Worm (Caenorhabditis elegans): Measurements from ENCODE around the gene R193.6.

The R193.6 gene

ce11 chrX:1167234-1167633, 18.6 kb downstream of the R193.6 start:
- TF ChIP-seq pha-4 (GFP tag; IDR thresholded peaks at IDR 0.05) = no peak
- TF ChIP-seq pha-4 (tag; optimal IDR thresholded peaks at IDR 0.05) = no peak
- no peak for TF ChIP-seq lin-13 (GFP tag; optimal IDR thresholded peaks at IDR 0.05)

- no peak for TF ChIP-seq mdt-29 (GFP tag; IDR thresholded peaks at IDR 0.05)
- TF ChIP-seq unc-62 (GFP tag; optimal IDR thresholded peaks at IDR 0.05 in 1 of 2) = peak in 1 of 2 experiments; percentile 97
- no peak for TF ChIP-seq unc-62 (tag; optimal IDR thresholded peaks at IDR 0.05)
These were observed 23.0 kb downstream of the R193.6 start for ce11 chrX:1171617-1172016.

DNA sequence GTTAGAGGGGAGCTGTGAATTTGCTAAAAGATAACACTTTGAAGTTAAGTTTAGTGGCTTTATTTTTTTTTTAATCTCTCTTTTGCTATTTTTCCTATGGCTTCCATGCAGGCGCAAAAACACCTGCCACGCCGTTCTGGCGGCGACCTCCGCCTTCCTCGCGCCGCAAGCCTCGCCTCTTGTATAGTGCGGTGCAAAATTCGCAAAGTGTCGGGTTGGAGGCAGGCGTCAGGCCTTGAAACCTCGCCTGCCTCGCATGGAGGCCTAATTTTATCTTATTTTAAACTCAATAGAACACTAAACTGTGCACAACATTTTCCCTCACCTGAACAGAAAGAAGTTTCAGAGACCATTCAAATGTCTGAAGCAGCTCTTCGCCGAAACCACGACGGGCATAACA, 23.4 kb downstream of the R193.6 start:
- TF ChIP-seq mes-2 (tag; optimal IDR thresholded peaks at IDR 0.05; ENCODE audit: poor library complexity, severe bottlenecking) = no peak
- no peak for TF ChIP-seq ceh-20 (GFP tag; IDR thresholded peaks at IDR 0.05)
- TF ChIP-seq nhr-111 (GFP tag; optimal IDR thresholded peaks at IDR 0.05) = no peak
- no peak for TF ChIP-seq unc-62 (GFP tag; optimal IDR thresholded peaks at IDR 0.05 in 1 of 2)
- TF ChIP-seq unc-62 (tag; optimal IDR thresholded peaks at IDR 0.05) = no peak
- TF ChIP-seq pqm-1 (tag; optimal IDR thresholded peaks at IDR 0.05) = no peak
- peak; percentile 72 for TF ChIP-seq set-16 (GFP tag; IDR thresholded peaks at IDR 0.05)

- TF ChIP-seq aha-1 (tag) (peak; percentile 67), F26F4.8 (GFP tag; conservative IDR thresholded peaks at IDR 0.05) (no peak), zfp-2 (tag; optimal IDR thresholded peaks at IDR 0.05) (no peak), lin-38 (GFP tag; IDR thresholded peaks at IDR 0.05) (no peak)
These were observed 31.4 kb downstream of the R193.6 start, which contains the start of gene hot-8 for ce11 chrX:1179984-1180383. TSS of gene hot-8 (plus strand) at chrX:1180284.

DNA sequence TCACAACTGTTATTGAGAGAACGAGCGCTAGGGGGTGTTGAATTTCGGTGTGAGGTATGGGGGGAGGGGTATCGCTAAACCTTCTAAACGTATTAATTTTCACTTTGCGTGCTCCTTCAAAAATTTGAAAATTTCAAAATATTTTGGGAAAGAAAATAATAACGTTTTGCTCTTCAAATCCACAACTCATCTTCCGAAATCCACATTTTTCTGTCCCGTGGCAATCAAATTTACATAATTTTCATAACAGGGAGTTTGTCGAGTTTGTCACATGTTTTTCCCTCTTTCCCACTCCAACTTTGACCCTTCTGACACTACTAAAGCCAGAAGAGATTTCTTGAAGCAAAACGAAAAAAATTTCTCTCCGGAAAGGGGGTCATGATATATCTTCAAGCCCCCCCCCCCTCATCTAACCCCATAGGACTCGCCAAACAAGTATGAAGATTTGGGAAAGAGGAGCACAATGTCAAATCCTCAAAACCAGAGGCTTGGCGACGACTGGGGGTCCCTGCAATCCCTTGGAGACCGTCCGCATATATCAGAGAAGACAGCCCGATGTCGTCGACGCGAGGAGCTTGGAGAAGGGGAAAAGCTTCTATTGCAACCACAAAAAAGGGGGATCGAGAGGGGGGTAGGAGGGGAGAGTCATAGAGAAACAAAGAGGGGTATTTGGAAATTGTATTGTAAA, 32.8 kb downstream of the R193.6 start:
- TF ChIP-seq snpc-1.2 (GFP tag; IDR thresholded peaks at IDR 0.05) (no peak), aha-1 (tag) (peak; percentile 24), ceh-20 (GFP tag; IDR thresholded peaks at IDR 0.05) (no peak), lin-15B (tag; optimal IDR thresholded peaks at IDR 0.05) (no peak), egl-43 (GFP tag; IDR thresholded peaks at IDR 0.05) (peak; percentile 55; the same call in 1 of the 2 replicates), F44E2.7 (GFP tag; IDR thresholded peaks at IDR 0.05) (no peak), set-16 (GFP tag; IDR thresholded peaks at IDR 0.05) (peak; percentile 48)

DNA sequence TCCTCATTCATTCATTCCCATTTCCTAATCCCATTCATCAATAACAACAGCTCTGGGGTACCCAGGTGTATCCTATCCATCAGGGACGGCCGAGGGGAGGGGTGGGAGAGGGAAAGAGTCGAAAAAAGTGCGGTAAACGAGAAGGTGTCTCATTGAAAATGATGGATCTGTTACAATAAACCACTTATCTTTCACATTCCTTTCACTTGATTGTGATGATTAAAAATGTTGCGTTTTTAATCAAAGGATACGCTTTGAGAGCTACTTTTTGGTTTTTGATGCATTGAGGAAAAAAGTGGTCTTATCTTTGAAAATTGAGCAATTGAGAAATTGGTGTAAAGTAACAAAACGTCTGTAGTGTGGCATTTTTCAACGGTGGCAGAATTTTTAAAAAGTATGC, 34.7 kb downstream of the R193.6 start:
- TF ChIP-seq daf-16 (GFP tag; optimal IDR thresholded peaks at IDR 0.05) = peak in 1 of 2 experiments; percentile 27
- no peak for TF ChIP-seq daf-16 (tag; optimal IDR thresholded peaks at IDR 0.05)
- no peak for TF ChIP-seq lin-29 (GFP tag; IDR thresholded peaks at IDR 0.05)
- TF ChIP-seq unc-62 (GFP tag; optimal IDR thresholded peaks at IDR 0.05 in 1 of 2) = peak in 1 of 2 experiments; percentile 77
- TF ChIP-seq unc-62 (tag; optimal IDR thresholded peaks at IDR 0.05) = no peak

ce11 chrX:1183985-1184384, 35.4 kb downstream of the R193.6 start:
- TF ChIP-seq daf-12 (tag; optimal IDR thresholded peaks at IDR 0.05) = no peak
- TF ChIP-seq sdz-12 (GFP tag; optimal IDR thresholded peaks at IDR 0.05) = no peak
- no peak for TF ChIP-seq ztf-7 (tag; optimal IDR thresholded peaks at IDR 0.05)
- no peak for TF ChIP-seq nhr-25 (tag; optimal IDR thresholded peaks at IDR 0.05; ENCODE audit: borderline replicate concordance, insufficient read depth)
- TF ChIP-seq daf-16 (GFP tag; optimal IDR thresholded peaks at IDR 0.05) = no peak
- no peak for TF ChIP-seq daf-16 (tag; optimal IDR thresholded peaks at IDR 0.05)
- TF ChIP-seq aha-1 (tag) = peak; percentile 93

DNA sequence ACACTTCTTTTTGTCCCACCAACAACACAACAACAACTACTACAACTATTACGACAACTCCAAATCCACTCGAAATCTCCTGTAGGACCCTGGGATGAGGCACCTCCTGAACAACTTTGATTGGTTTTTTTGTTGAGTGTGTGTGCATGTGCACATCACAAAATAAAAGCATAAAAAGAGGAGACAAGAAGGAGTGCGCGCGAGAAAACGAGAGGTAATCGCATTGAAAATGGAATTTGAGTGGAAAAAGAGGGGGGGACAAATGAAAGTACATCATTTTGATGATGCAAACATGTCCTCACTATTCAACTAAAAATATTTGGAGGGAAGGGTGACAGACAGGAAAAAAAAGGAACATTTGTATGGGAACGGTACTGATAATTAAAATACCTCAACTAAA, 36.9 kb downstream of the R193.6 start:
- TF ChIP-seq R02D3.7 (tag; optimal IDR thresholded peaks at IDR 0.05) (no peak), fkh-10 (GFP tag; optimal IDR thresholded peaks at IDR 0.05) (peak; percentile 69), ces-1 (GFP tag; optimal IDR thresholded peaks at IDR 0.05) (peak; percentile 69), ctbp-1 (GFP tag; IDR thresholded peaks at IDR 0.05) (peak; percentile 57; the same call in 1 of the 2 replicates), saeg-2 (GFP tag; IDR thresholded peaks at IDR 0.05) (no peak), ztf-7 (tag; optimal IDR thresholded peaks at IDR 0.05) (no peak), lir-3 (tag; optimal IDR thresholded peaks at IDR 0.05) (no peak), Y105C5A.15 (GFP tag; IDR thresholded peaks at IDR 0.05) (no peak), snpc-4 (tag; optimal IDR thresholded peaks at IDR 0.05) (no peak), mxl-2 (GFP tag; conservative IDR thresholded peaks at IDR 0.05) (no peak), F37D6.2 (tag; optimal IDR thresholded peaks at IDR 0.05) (no peak)

Measured in whole organism, L4 larva.